Worm (Caenorhabditis elegans) whole organism, L2 larva: ENCODE results near the gene clec-74.
"Not testable (repeated sequence)": the region's sequence is repeated elsewhere in the genome, so short reads cannot be mapped to it uniquely, and the experiment has no call there.

Source experiments
- F13H6.1 ChIP-seq: sonication (generic microtip); optimal IDR thresholded peaks from 2 replicates; lab custom pipeline; 2016; ENCODE audit warnings: missing genetic modification characterization, missing compliant biosample characterization
- R02D3.7 ChIP-seq: fragments of 150-350 bp; optimal IDR thresholded peaks from 2 replicates; lab custom pipeline; 2014; ENCODE audit warnings: missing biosample characterization, missing genetic modification characterization
- Y55F3AM.14 ChIP-seq: fragments of 200-800 bp; sonication (Bioruptor generic); optimal IDR thresholded peaks from 2 replicates; lab custom pipeline; 2018; ENCODE audit warnings: mild to moderate bottlenecking, missing genetic modification characterization, missing compliant biosample characterization
- ZK546.5 ChIP-seq: sonication (generic microtip); optimal IDR thresholded peaks from 2 replicates; lab custom pipeline; 2017; ENCODE audit warnings: missing biosample characterization, missing genetic modification characterization
- alr-1 ChIP-seq: fragments of 150-350 bp; optimal IDR thresholded peaks from 2 replicates; lab custom pipeline; 2014; ENCODE audit warnings: missing biosample characterization, missing genetic modification characterization
- aly-2 ChIP-seq: fragments of 150-350 bp; optimal IDR thresholded peaks from 2 replicates; lab custom pipeline; 2014; ENCODE audit warnings: missing biosample characterization, missing genetic modification characterization
- blmp-1 ChIP-seq: sonication (generic microtip); optimal IDR thresholded peaks from 2 replicates; lab custom pipeline; 2017; ENCODE audit warnings: missing genetic modification characterization, mild to moderate bottlenecking, missing compliant biosample characterization, antibody characterized with exemption, moderate library complexity; ENCODE audit not compliant: insufficient read depth
- ceh-16 ChIP-seq: fragments of 150-350 bp; optimal IDR thresholded peaks from 2 replicates; lab custom pipeline; 2014; ENCODE audit warnings: missing biosample characterization, missing genetic modification characterization
- ceh-82 ChIP-seq: fragments of 150-350 bp; optimal IDR thresholded peaks from 2 replicates; lab custom pipeline; 2014; ENCODE audit warnings: missing biosample characterization, missing genetic modification characterization
- crh-2 ChIP-seq: sonication (generic microtip); optimal IDR thresholded peaks from 2 replicates; lab custom pipeline; 2017; ENCODE audit warnings: missing biosample characterization, missing genetic modification characterization
- dmd-4 ChIP-seq: sonication (generic microtip); optimal IDR thresholded peaks from 2 replicates; lab custom pipeline; 2017; ENCODE audit warnings: missing biosample characterization, missing genetic modification characterization
- egl-27 ChIP-seq: sonication (generic microtip); optimal IDR thresholded peaks from 3 replicates; lab custom pipeline; 2017; ENCODE audit warnings: missing biosample characterization, missing genetic modification reagents, missing genetic modification characterization
- elt-3 ChIP-seq: sonication (generic microtip); optimal IDR thresholded peaks from 2 replicates; lab custom pipeline; 2017; ENCODE audit warnings: missing biosample characterization, missing genetic modification characterization
- fos-1 ChIP-seq: fragments of 150-350 bp; optimal IDR thresholded peaks from 2 replicates; lab custom pipeline; 2014; ENCODE audit warnings: missing biosample characterization, missing genetic modification characterization
- gmeb-1 ChIP-seq: fragments of 150-350 bp; optimal IDR thresholded peaks from 2 replicates; lab custom pipeline; 2014; ENCODE audit warnings: missing biosample characterization, missing genetic modification characterization
- lin-11 ChIP-seq: fragments of 150-350 bp; sonication (generic microtip); optimal IDR thresholded peaks from 2 replicates; lab custom pipeline; 2014; ENCODE audit warnings: missing biosample characterization, missing genetic modification characterization, inconsistent platforms, mixed read lengths
- lsy-2 ChIP-seq, 2 experiments: fragments of 150-350 bp in 1 of 2; sonication (generic microtip) in 1 of 2; optimal IDR thresholded peaks; 2 replicates each; lab custom pipeline; 2014 to 2017; ENCODE audit warnings: missing biosample characterization in 2 of 2, missing genetic modification characterization in 2 of 2
- mdl-1 ChIP-seq, 2 experiments: fragments of 150-350 bp in 1 of 2; sonication (generic microtip) in 1 of 2; optimal IDR thresholded peaks; 2 replicates each; lab custom pipeline; 2017; ENCODE audit warnings: missing biosample characterization in 2 of 2, missing genetic modification characterization in 2 of 2
- nhr-10 ChIP-seq: sonication (generic microtip); optimal IDR thresholded peaks from 2 replicates; lab custom pipeline; 2017; ENCODE audit warnings: missing biosample characterization, missing genetic modification characterization
- nhr-11 ChIP-seq: fragments of 150-350 bp; optimal IDR thresholded peaks from 2 replicates; lab custom pipeline; 2014; ENCODE audit warnings: missing biosample characterization, missing genetic modification characterization
- nhr-129 ChIP-seq: fragments of 150-350 bp; optimal IDR thresholded peaks from 2 replicates; lab custom pipeline; 2014; ENCODE audit warnings: missing biosample characterization, missing genetic modification characterization
- nhr-21 ChIP-seq: fragments of 150-350 bp; optimal IDR thresholded peaks from 2 replicates; lab custom pipeline; 2014; ENCODE audit warnings: missing biosample characterization, missing genetic modification characterization
- nhr-23 ChIP-seq: fragments of 150-350 bp; optimal IDR thresholded peaks from 2 replicates; lab custom pipeline; 2014; ENCODE audit warnings: missing biosample characterization, missing genetic modification reagents, missing genetic modification characterization
- nhr-25 ChIP-seq: fragments of 150-350 bp; sonication (generic microtip); optimal IDR thresholded peaks from 3 replicates; lab custom pipeline; 2014; ENCODE audit warnings: missing biosample characterization, missing genetic modification characterization
- nhr-6 ChIP-seq: fragments of 150-350 bp; optimal IDR thresholded peaks from 2 replicates; lab custom pipeline; 2014; ENCODE audit warnings: missing biosample characterization, missing genetic modification characterization
- nhr-77 ChIP-seq: fragments of 150-350 bp; optimal IDR thresholded peaks from 2 replicates; lab custom pipeline; 2014; ENCODE audit warnings: missing biosample characterization, missing genetic modification characterization
- peb-1 ChIP-seq: fragments of 150-350 bp; optimal IDR thresholded peaks from 2 replicates; lab custom pipeline; 2014; ENCODE audit warnings: missing biosample characterization, missing genetic modification characterization
- sem-4 ChIP-seq: fragments of 150-350 bp; optimal IDR thresholded peaks from 2 replicates; lab custom pipeline; 2014; ENCODE audit warnings: missing biosample characterization, missing genetic modification reagents, missing genetic modification characterization
- skn-1 ChIP-seq: sonication (generic microtip); optimal IDR thresholded peaks from 2 replicates; lab custom pipeline; 2017; ENCODE audit warnings: missing biosample characterization, missing genetic modification characterization
- sma-3 ChIP-seq: sonication (generic microtip); optimal IDR thresholded peaks from 2 replicates; lab custom pipeline; 2016; ENCODE audit warnings: missing genetic modification reagents, missing genetic modification characterization, missing compliant biosample characterization
- sma-9 ChIP-seq, 2 experiments: fragments of 150-350 bp in 1 of 2; sonication (generic microtip) in 1 of 2; optimal IDR thresholded peaks; 2 replicates each; lab custom pipeline; 2014 to 2016; ENCODE audit warnings: missing genetic modification characterization in 2 of 2, mild to moderate bottlenecking in 1 of 2, missing biosample characterization in 1 of 2, missing compliant biosample characterization in 1 of 2, missing genetic modification reagents in 1 of 2, moderate library complexity in 1 of 2
- unc-55 ChIP-seq: fragments of 150-350 bp; sonication (generic microtip); optimal IDR thresholded peaks from 3 replicates; lab custom pipeline; 2014; ENCODE audit warnings: missing biosample characterization, missing genetic modification reagents, missing genetic modification characterization
- zag-1 ChIP-seq: fragments of 150-350 bp; optimal IDR thresholded peaks from 2 replicates; lab custom pipeline; 2014; ENCODE audit warnings: missing biosample characterization, missing genetic modification characterization
- ztf-11 ChIP-seq: sonication (generic microtip); optimal IDR thresholded peaks from 2 replicates; lab custom pipeline; 2017; ENCODE audit warnings: missing biosample characterization, missing genetic modification characterization

Gene clec-74

ce11 chrIV:3956705-3957104 lies at the start of gene clec-74:
Gene clec-74 (plus strand): TSS chrIV:3957005.
- no peak for TF ChIP-seq nhr-11
- TF ChIP-seq nhr-23: no peak
- no peak for TF ChIP-seq lsy-2 (tag; optimal IDR thresholded peaks at IDR 0.05; lab: Kevin White, UChicago)
- TF ChIP-seq F13H6.1 (tag; lab: Kevin White, UChicago): no peak
- TF ChIP-seq lin-11 (tag; lab: Kevin White, UChicago): no peak

ce11 chrIV:3907506-3908188 lies 49.2 kb upstream of the clec-74 start, which contains the start of the genes F56D6.22 and F56D6.12:
Gene F56D6.22 (minus strand): TSS chrIV:3907606.
Gene F56D6.12 (plus strand): TSS chrIV:3908138.
- TF ChIP-seq R02D3.7 (tag; lab: Kevin White, UChicago) (no peak), mdl-1 (tag; optimal IDR thresholded peaks at IDR 0.05; lab: Kevin White, UChicago) (no peak), unc-55 (GFP tag; lab: Kevin White, UChicago) (no peak), sma-3 (no peak), aly-2 (no peak), peb-1 (tag; lab: Kevin White, UChicago) (no peak), nhr-129 (tag; lab: Kevin White, UChicago) (no peak), nhr-11 (no peak), nhr-6 (tag; lab: Kevin White, UChicago) (no peak), sma-9 (GFP tag; optimal IDR thresholded peaks at IDR 0.05; lab: Kevin White, UChicago) (no peak), sma-9 (tag; optimal IDR thresholded peaks at IDR 0.05; lab: Kevin White, UChicago) (no peak), zag-1 (tag; lab: Kevin White, UChicago) (no peak), alr-1 (tag; lab: Kevin White, UChicago) (no peak), ceh-16 (tag; lab: Kevin White, UChicago) (no peak), ZK546.5 (tag; lab: Kevin White, UChicago) (no peak), crh-2 (tag; lab: Kevin White, UChicago) (no peak), Y55F3AM.14 (GFP tag; lab: Kevin White, UChicago) (no peak), elt-3 (tag; lab: Kevin White, UChicago) (no peak), egl-27 (tag; lab: Kevin White, UChicago) (no peak), gmeb-1 (no peak), dmd-4 (no peak)

ce11 chrIV:3909114-3909513 lies 47.7 kb upstream of the clec-74 start, which contains the start of gene F56D6.13:
Gene F56D6.13 (plus strand): TSS chrIV:3909414.
- TF ChIP-seq ceh-82 (tag; lab: Kevin White, UChicago) (no peak), nhr-25 (tag; lab: Kevin White, UChicago) (no peak), ztf-11 (tag; lab: Kevin White, UChicago) (no peak), sma-3 (no peak), nhr-10 (tag; lab: Kevin White, UChicago) (no peak), aly-2 (no peak), nhr-21 (no peak), skn-1 (tag; lab: Kevin White, UChicago) (no peak), elt-3 (tag; lab: Kevin White, UChicago) (no peak), fos-1 (tag; lab: Kevin White, UChicago) (no peak), sem-4 (tag; lab: Kevin White, UChicago) (no peak), blmp-1 (tag; lab: Kevin White, UChicago) (no peak), alr-1 (tag; lab: Kevin White, UChicago) (no peak), mdl-1 (tag; optimal IDR thresholded peaks at IDR 0.05; lab: Kevin White, UChicago) (no peak), Y55F3AM.14 (GFP tag; lab: Kevin White, UChicago) (no peak)

ce11 chrIV:3911848-3912247 lies 45.0 kb upstream of the clec-74 start, which contains the start of gene F56D6.18:
Gene F56D6.18 (minus strand): TSS chrIV:3911948.
- not testable (repeated sequence) for TF ChIP-seq egl-27, nhr-6, nhr-77 (tag; lab: Kevin White, UChicago)
- TF ChIP-seq, all 48 proteins: peak for 0; not testable (repeated sequence) for 48
